Worm (Caenorhabditis elegans): ENCODE results near the gene W07G1.7.
A peak's percentile ranks its signal among the peaks of the same experiment; 100 is the strongest.

The W07G1.7 gene

ce11 chrII:14006210-14006609 is 40.1 kb upstream of the W07G1.7 start, which contains the start of gene F01D5.6:
Gene F01D5.6, plus strand, starts transcription at chrII:14006510.
- no peak for TF ChIP-seq vab-7 (GFP tag; IDR thresholded peaks at IDR 0.05)
- TF ChIP-seq saeg-2 (GFP tag; IDR thresholded peaks at IDR 0.05), result no peak
- TF ChIP-seq gei-8 (GFP tag; optimal IDR thresholded peaks at IDR 0.05), result no peak
- TF ChIP-seq mdt-29 (GFP tag; IDR thresholded peaks at IDR 0.05), result no peak
- TF ChIP-seq nhr-25 (tag; optimal IDR thresholded peaks at IDR 0.05; ENCODE audit: borderline replicate concordance, insufficient read depth), result no peak
- TF ChIP-seq tra-1 (GFP tag; IDR thresholded peaks at IDR 0.05), result no peak
- TF ChIP-seq hmg-1.1 (GFP tag; IDR thresholded peaks at IDR 0.05), result no peak
- TF ChIP-seq spr-1 (tag; optimal IDR thresholded peaks at IDR 0.05), result no peak
- no peak for TF ChIP-seq arid-1 (GFP tag; conservative IDR thresholded peaks at IDR 0.05)
- TF ChIP-seq ceh-28 (tag; optimal IDR thresholded peaks at IDR 0.05), result no peak
- TF ChIP-seq dmd-8 (GFP tag; IDR thresholded peaks at IDR 0.05), result no peak
- TF ChIP-seq ZK337.2 (GFP tag; IDR thresholded peaks at IDR 0.05), result no peak
- no peak for TF ChIP-seq ceh-32 (tag; optimal IDR thresholded peaks at IDR 0.05; ENCODE audit: poor library complexity)
- no peak for TF ChIP-seq sdz-12 (GFP tag; optimal IDR thresholded peaks at IDR 0.05)
- no peak for TF ChIP-seq lin-29 (GFP tag; IDR thresholded peaks at IDR 0.05)
- TF ChIP-seq dmd-6 (GFP tag; IDR thresholded peaks at IDR 0.05), result no peak

- TF ChIP-seq attf-4 (tag; optimal IDR thresholded peaks at IDR 0.05) (no peak), Y5F2A.4 (GFP tag; optimal IDR thresholded peaks at IDR 0.05) (no peak), nhr-111 (GFP tag; optimal IDR thresholded peaks at IDR 0.05) (no peak), ceh-82 (tag; optimal IDR thresholded peaks at IDR 0.05) (no peak), dmd-6 (GFP tag; IDR thresholded peaks at IDR 0.05) (no peak), ceh-20 (GFP tag; IDR thresholded peaks at IDR 0.05) (no peak), nhr-28 (tag; optimal IDR thresholded peaks at IDR 0.05) (no peak)
Observed at ce11 chrII:14005183-14005582, 39.0 kb upstream of the W07G1.7 start.

- peak in 1 of 2 experiments; percentile 7 for TF ChIP-seq mdl-1 (tag; optimal IDR thresholded peaks at IDR 0.05)
- TF ChIP-seq F37D6.2 (tag; optimal IDR thresholded peaks at IDR 0.05), result no peak
- no peak for TF ChIP-seq zip-2 (tag; optimal IDR thresholded peaks at IDR 0.05)
- TF ChIP-seq nhr-48 (tag; optimal IDR thresholded peaks at IDR 0.05), result peak; percentile 23
- TF ChIP-seq mdt-29 (GFP tag; IDR thresholded peaks at IDR 0.05), result no peak
- no peak for TF ChIP-seq nhr-102 (tag; optimal IDR thresholded peaks at IDR 0.05)
- peak; percentile 57; the same call in 1 of the 2 replicates for TF ChIP-seq set-16 (GFP tag; IDR thresholded peaks at IDR 0.05)
- TF ChIP-seq aha-1 (tag), result peak; percentile 35
- TF ChIP-seq hlh-11 (tag; optimal IDR thresholded peaks at IDR 0.05), result peak; percentile 51
- no peak for TF ChIP-seq tag-97 (GFP tag; IDR thresholded peaks at IDR 0.05)
- TF ChIP-seq T26A8.4 (GFP tag; IDR thresholded peaks at IDR 0.05), result 0 out of 2 replicates have a peak, but pooled peaks have one; percentile 20
Observed at ce11 chrII:14004770-14005169, 38.6 kb upstream of the W07G1.7 start.

ce11 chrII:14003821-14004430 is 37.8 kb upstream of the W07G1.7 start:
- TF ChIP-seq hlh-30 (tag; optimal IDR thresholded peaks at IDR 0.05; ENCODE audit: insufficient read depth), result no peak
- peak; percentile 12 for TF ChIP-seq hlh-11 (tag; optimal IDR thresholded peaks at IDR 0.05)
- peak; percentile 41 for TF ChIP-seq snpc-4 (tag; optimal IDR thresholded peaks at IDR 0.05)
- TF ChIP-seq nhr-28 (tag; optimal IDR thresholded peaks at IDR 0.05), result peak; percentile 51

- no peak for TF ChIP-seq daf-16 (GFP tag; optimal IDR thresholded peaks at IDR 0.05)
- peak; percentile 15 for TF ChIP-seq daf-16 (tag; optimal IDR thresholded peaks at IDR 0.05)
- TF ChIP-seq vab-7 (GFP tag; IDR thresholded peaks at IDR 0.05), result no peak
- TF ChIP-seq unc-62 (GFP tag; optimal IDR thresholded peaks at IDR 0.05 in 1 of 2), result peak in 1 of 2 experiments; percentile 30
- TF ChIP-seq unc-62 (tag; optimal IDR thresholded peaks at IDR 0.05), result no peak
- no peak for TF ChIP-seq nhr-25 (tag; optimal IDR thresholded peaks at IDR 0.05; ENCODE audit: borderline replicate concordance, insufficient read depth)
- TF ChIP-seq nhr-48 (tag; optimal IDR thresholded peaks at IDR 0.05), result no peak
- no peak for TF ChIP-seq T26A8.4 (GFP tag; IDR thresholded peaks at IDR 0.05)
Observed at ce11 chrII:14002200-14002599, 36.1 kb upstream of the W07G1.7 start, which contains the start of gene F01D5.5. Gene F01D5.5, minus strand, starts transcription at chrII:14002300.

All from whole organism, L4 larva.